Comparison of ENCODE assay signal across 1 fruit fly cellular context in genomic region chrX:2588415-2589411, dm6.
TF ChIP-seq lines count a peak whose summit lies in the region.

Gene egh, plus strand, starts transcription at chrX:2588503.

TF ChIP-seq in whole organism, embryonic, 481 proteins besides CTCF, POLR2A, EP300 and RAD21 (continued from another document):
- TF ChIP-seq CG2199 (GFP tag; IDR thresholded peaks at IDR 0.05; lab: Robert Waterston, UW) (no peak), CG9932 (GFP tag; IDR thresholded peaks at IDR 0.05; lab: Robert Waterston, UW) (no peak), gro (GFP tag; optimal IDR thresholded peaks at IDR 0.05; lab: Kevin White, UChicago) (no peak), CG30020 (tag; optimal IDR thresholded peaks at IDR 0.05; lab: Kevin White, UChicago) (no peak), Deaf1 (tag; optimal IDR thresholded peaks at IDR 0.05; lab: Kevin White, UChicago) (peak; percentile 81), CG2889 (GFP tag; IDR thresholded peaks at IDR 0.05; lab: Robert Waterston, UW) (0 out of 3 replicates have a peak, but pooled peaks have one; percentile 45), sna (GFP tag; IDR thresholded peaks at IDR 0.05; lab: Robert Waterston, UW; ENCODE audit: partially characterized antibody) (0 out of 2 replicates have a peak, but pooled peaks have one; percentile 12), lab (GFP tag; optimal IDR thresholded peaks at IDR 0.05; lab: Kevin White, UChicago) (peak; percentile 57)
TF ChIP-seq in whole organism, embryonic: peak in this region for 155.
